Fruit fly (Drosophila melanogaster) S2 (cell line): ENCODE results near the gene PRY.
"Not testable (repeated sequence)": the region's sequence is repeated elsewhere in the genome, so short reads cannot be mapped to it uniquely, and the experiment has no call there.

ENCODE experiments used
- CG8478 ChIP-seq: fragments of >200 bp; optimal IDR thresholded peaks from 2 replicates; lab custom pipeline; 2018
- CTCF ChIP-seq, 2 experiments: fragments of >200 bp; optimal IDR thresholded peaks; 2 replicates each; lab custom pipeline; 2018

DNA sequence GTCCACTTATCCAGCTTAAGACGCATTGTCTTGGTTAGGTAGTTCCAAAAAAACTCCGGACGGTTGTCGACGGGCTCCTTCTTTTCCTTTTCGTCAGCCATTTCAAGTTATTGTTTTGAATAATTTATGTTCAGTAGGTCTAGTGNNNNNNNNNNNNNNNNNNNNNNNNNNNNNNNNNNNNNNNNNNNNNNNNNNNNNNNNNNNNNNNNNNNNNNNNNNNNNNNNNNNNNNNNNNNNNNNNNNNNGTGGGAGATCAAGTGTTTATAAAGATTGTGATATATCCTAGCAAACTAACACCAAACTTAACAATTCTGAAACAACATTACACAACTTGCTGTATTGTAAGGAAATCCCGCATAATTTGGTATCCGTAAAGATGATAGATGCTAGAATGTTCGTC is 54.4 kb downstream of the PRY start, which contains the start of gene kl-5:
- not testable (repeated sequence) for TF ChIP-seq CG8478 (lab: Kevin White, UChicago); CTCF (optimal IDR thresholded peaks at IDR 0.05; lab: Kevin White, UChicago)
